Fruit fly (Drosophila melanogaster) whole organism, larva: ENCODE data around the gene Sf3b2.

ENCODE experiments used
- noc ChIP-seq: fragments of 200-800 bp; sonication (Bioruptor generic); optimal IDR thresholded peaks from 3 replicates; lab custom pipeline; 2019; ENCODE audit warnings: missing biosample characterization, mild to moderate bottlenecking, missing genetic modification characterization, moderate library complexity

Gene Sf3b2

DNA sequence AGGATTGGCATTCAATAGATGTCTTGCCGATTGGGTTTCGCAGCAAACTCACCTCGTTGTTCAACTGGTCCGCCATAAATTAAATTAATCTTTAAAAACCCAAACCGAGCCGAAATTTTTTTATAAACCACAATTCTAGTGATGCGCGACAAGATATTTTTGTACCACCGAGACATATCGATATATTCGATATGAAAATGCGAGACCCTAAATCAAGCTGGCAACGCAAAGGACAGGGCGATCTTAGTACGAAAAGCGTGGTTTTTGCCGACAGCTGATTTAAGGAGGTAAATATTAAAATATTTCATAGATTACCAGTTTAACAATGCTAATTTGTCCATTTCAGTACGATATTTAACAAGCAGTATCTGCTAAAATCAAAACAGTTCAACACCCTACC lies at the start of gene Sf3b2, which contains the start of gene CG17219:
TSS of gene Sf3b2 (minus strand) at position 157 of the 400 bp plus-strand sequence.
TSS of gene CG17219 (plus strand) at position 242 of the 400 bp plus-strand sequence.
- TF ChIP-seq noc, result no peak

DNA sequence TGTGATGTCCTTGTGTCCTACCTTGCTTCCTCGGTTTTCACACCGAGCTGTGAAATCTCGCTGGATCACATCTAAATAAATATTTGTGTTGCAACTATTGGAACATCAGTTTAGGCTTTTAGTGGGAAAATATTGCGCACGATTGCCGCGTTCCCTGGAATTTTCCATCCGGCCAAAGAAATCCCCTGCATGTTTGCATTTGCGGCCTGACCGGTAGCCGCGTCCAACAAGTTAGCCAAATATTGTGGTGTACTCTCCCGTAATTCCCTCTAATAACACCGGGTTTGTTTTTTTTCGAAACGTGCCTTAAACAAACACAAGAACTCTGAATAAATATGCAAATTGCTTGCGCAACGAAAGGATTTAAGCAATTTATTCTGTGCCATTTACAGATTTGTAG lies 49.8 kb upstream of the Sf3b2 start:
- no peak for TF ChIP-seq noc

DNA sequence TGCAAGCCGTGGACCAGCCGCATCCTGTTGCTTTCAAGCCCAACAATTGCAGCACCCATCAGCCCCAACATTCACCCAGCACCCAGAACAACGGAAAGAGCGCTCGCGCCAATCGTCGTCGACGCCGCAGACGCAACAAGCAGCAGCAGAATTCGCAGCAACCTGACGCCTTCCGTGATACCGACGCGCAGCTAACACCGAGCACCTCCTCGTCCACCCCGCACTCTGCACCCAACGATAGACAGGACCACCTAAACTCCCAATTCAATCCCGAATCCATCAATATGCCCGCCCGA lies 30.6 kb upstream of the Sf3b2 start:
- TF ChIP-seq noc, result no peak

DNA sequence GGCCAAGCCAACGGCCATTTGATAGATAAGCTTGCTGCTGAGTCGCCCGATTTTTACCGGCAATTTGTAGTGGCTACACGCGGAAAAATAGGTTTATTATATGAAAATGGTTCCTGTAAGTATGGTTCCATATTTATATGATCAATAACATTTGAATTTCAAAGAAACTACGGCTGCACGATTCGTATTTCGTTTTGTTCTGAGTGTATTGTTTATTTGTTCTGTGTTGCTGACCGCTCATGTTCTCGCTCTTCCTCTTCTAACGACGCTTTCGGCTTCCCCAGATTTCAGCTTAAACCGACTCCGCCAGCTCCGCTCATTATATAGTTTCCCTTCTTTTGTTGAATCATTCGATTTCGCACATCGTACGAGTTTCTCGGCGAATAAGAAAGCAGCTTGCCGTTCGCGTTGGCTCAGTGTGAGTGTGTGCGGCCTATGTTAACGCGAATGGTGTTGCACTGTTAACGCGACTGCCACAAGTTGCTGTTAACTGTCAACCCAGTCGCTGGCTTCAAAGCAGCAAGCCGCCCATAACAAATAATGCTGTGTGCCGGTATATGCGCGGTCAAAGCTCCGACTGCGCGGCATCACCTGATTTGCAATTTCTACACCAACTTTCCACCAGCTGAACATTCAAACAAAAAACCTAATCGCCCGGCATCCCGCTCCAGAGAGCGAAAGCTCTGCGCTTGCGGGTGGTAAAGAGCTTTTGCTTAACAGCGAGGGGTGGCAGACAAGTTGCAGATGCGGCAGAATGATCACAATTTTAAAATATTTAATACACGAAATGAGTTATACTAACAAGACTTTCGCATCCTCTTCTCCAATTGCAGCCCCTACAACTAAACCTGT lies 30.0 kb upstream of the Sf3b2 start:
- TF ChIP-seq noc, result peak; percentile 63

DNA sequence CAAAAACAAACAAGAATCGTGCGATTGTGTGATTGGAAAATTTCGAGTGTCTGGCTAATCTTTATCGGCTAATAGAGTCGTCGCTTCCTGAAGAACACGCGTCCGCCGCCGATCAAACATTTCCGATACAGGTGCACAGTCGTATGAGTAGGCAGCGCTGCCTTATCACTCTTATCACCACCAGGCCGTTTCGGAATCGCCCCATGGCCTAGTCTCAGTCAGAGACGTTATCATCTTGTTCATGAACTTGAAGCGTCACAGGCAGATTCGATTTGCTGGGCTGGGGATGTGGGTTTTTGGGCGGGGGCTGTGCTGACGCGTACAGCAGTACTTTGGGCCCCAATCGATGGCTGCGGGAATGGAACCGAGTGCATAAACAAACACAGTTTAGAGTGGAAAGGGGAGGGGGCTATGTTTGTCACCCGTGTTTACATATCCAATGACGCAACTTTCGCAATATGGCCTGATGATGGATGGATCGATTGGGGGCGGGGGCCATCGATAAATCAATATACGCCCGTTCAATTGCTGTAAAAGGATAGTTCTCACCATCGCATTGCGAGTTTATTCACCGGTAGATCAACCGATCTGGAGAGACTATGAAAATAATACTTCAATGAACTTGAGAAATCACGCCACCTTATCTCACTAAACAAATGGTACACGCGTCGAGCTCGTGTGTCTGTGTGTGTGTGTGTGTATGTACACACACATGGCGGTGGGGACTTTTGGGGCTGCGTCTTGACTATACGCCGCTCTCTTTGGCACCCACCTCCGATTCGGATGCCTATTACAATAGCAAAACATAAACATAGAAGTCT lies 29.2 kb upstream of the Sf3b2 start:
- TF ChIP-seq noc, result peak; percentile 79

DNA sequence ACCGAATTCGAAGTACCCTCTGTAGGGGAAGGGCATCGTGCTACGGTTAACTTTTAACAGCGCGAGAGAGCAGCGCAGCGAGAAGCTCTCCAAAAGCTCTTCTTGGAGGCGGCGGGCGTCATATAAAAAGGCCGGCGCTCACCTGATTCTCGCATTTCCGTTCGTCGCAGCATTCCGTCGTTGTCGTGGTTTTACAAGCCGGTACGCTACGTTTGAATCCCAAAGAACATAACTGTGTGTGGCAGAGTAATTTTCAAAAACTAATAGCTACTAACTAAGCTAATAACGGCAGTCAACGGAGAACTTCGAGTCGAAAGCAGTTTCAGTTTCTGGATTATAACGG lies 27.5 kb upstream of the Sf3b2 start, which contains the start of gene FASN1:
TSS of gene FASN1 (plus strand) at position 151 of the 343 bp plus-strand sequence.
- peak; percentile 25 for TF ChIP-seq noc

DNA sequence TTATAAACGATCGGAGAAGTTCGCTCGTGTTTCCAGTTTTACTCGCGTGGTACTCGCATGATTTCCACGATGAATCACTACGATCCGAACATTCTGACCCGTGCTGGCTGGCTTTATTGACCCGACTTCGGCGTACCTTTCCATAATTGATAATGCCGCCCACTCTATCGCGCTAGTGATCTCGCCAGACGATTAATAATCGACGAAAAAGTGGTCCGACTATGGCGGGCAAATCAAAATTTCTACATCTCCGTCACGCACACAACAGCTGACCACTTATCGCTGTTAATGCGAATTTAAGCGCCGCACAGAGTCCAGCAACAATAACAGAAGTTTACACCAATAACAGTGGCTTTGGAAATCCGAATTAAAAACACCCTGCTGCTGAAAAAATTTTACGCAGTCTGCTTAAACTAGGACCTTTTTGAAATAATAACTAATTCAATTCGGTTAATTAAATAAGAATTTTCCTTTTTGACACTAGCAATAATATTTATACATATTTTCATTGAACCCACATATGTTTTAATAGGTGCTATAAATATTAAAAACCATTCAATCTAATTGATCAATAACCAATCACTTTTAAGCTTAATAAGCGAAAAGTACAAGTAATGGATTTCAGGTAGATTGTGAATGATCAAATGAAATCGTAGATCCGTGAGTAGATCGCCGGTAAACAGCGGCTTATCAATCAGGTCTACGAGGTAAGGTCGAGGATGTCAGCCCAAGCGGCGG lies 26.9 kb upstream of the Sf3b2 start:
- peak; percentile 80 for TF ChIP-seq noc

dm6 chr2L:3044660-3045504 lies 15.9 kb upstream of the Sf3b2 start:
- TF ChIP-seq noc, result no peak

DNA sequence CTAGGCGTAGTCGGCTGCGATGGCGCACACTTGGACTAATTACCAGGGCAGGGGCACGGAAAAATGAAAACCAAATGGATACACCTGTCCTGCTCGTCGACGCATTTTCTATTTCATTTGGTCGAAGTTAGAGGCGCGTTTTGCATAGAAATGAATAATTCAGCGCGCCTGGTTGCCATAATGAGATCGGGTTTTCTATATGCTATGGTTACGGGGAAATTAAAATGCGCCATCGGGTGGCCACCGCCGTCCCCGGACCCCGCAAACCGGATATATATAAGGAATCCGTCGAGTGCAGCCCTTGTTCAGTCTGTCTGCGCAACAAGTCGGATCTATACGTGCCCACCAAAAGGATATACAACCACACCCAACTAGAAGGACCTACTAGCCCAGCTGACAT lies 14.7 kb upstream of the Sf3b2 start, which contains the start of gene FASN2:
TSS of gene FASN2 (plus strand) at position 301 of the 400 bp plus-strand sequence.
- no peak for TF ChIP-seq noc

DNA sequence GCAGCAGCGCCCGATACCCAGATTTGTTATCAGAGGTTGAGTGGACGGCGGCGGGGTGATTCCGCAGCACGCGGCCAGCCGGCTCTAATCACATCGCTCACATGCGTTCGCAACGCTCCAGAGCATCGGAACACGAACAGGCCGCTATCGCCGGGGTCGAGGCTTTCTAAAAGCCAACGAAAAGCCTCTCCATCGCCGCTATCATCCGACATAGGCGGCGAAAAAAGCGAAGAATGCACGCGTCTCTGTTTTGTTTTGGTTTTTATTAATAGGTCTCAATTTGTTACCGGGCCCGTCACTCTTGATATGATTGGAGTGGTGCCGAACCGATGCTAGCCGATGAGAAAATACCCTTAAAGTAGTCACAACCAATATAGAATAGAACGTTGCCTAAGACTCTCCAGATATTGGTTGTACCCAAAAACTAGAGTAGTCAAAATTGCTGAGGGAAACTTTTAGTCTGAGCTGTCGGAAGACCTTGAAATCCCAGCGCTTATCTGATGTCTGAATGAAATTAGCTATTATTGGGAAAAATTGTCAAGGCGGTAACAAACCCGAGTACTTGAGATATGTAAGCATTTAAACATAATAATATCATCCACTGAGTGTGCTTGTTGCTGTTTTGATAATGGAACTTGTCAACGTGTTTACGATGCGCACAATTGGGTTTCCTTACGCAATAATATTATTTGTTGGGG lies 13.1 kb upstream of the Sf3b2 start, which contains the start of gene CG17261:
TSS of gene CG17261 (plus strand) at position 634 of the 698 bp plus-strand sequence.
- TF ChIP-seq noc, result peak; percentile 89

DNA sequence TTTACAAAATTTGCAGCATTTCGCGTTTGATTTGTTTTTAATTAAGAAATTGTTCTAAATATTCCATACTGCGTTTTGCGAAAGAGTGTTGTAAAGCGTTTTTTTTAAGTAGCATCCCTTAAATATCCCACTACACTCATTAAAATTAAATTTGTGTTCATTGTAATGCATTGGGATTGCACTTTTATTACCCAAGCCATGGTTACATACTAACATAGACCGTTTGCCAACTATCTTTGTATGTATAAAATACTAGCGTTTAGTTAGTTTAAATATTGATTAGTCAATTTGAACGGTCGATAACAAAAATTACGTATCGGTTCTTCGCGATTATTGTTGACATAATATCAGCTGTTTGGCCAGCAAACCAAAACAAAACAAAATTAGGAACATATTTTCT lies 10.8 kb upstream of the Sf3b2 start, which contains the start of the genes cnir and CG17221:
TSS of gene cnir (minus strand) at position 39 of the 400 bp plus-strand sequence.
TSS of gene CG17221 (plus strand) at position 203 of the 400 bp plus-strand sequence.
- TF ChIP-seq noc, result peak; percentile 71

DNA sequence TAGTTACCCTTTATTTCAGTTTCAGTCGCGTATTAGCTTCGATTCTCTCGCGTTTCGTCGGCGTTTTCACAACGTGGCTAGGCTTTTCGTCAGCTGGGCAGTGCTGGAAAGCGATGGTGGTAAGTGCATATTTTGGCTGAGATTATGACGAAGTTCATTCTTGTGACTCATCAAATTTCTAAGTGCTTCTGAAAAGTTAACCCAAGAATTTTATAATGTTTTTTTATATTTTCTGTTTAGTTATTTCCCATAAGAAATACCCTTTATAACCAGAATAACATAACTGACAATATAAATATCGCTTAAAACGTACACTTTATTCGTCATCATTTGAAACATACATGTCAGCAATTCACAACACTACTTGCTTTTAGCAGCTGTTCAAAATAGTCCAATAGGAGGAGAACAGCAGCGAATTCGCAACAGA lies 8.2 kb upstream of the Sf3b2 start, which contains the start of the genes CG17260 and SerRS:
TSS of gene CG17260 (plus strand) at position 78 of the 427 bp plus-strand sequence.
TSS of gene SerRS (minus strand) at position 251 of the 427 bp plus-strand sequence.
- peak; percentile 93 for TF ChIP-seq noc

dm6 chr2L:3034969-3035368 lies 6.0 kb upstream of the Sf3b2 start, which contains the start of gene CG17258:
TSS of gene CG17258 (minus strand) at chr2L:3035348.
- no peak for TF ChIP-seq noc

- TF ChIP-seq noc, result no peak
Observed at dm6 chr2L:3030350-3030749, 1.4 kb upstream of the Sf3b2 start, which contains the start of gene GABPI. TSS of gene GABPI (plus strand) at chr2L:3030539.

DNA sequence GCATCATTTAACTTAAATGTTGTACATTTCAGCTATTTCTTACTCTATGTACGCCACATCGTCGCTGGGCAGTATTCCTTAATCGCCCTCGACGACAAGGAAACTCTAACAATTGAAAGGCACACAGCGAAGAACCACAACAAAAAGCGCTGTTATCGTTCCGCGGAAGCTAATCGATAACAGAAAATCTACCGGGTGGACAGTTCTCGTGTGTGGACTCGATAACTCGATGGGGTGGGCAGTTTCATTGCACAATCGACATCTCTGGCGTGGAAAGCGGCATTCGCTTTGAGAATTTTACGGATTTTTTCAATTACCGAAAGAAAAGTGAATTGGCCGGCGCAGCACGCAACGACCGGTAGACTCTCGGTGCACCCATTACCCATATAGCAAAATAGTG lies 6.0 kb downstream of the Sf3b2 start, which contains the start of the genes alpha4GT1 and Prp40:
TSS of gene alpha4GT1 (minus strand) at position 156 of the 400 bp plus-strand sequence.
TSS of gene Prp40 (plus strand) at position 241 of the 400 bp plus-strand sequence.
- TF ChIP-seq noc, result no peak
